Worm (Caenorhabditis elegans) whole organism, mixed stage, embryonic: ENCODE measurements around the gene R02D5.1.

Experiments
- bed-3 ChIP-seq: fragments of 200-800 bp; sonication (Bioruptor generic); optimal IDR thresholded peaks from 3 replicates; lab custom pipeline; 2018; ENCODE audit warnings: mild to moderate bottlenecking, missing genetic modification characterization, moderate library complexity, missing compliant biosample characterization
- blmp-1 ChIP-seq: fragments of 150-350 bp; optimal IDR thresholded peaks from 2 replicates; lab custom pipeline; 2014; ENCODE audit warnings: missing biosample characterization, missing genetic modification characterization
- ceh-43 ChIP-seq: fragments of 200-800 bp; sonication (Bioruptor generic); optimal IDR thresholded peaks from 2 replicates; lab custom pipeline; 2018; ENCODE audit warnings: mild to moderate bottlenecking, missing genetic modification characterization, moderate library complexity, missing compliant biosample characterization
- ces-1 ChIP-seq: fragments of 150-350 bp; optimal IDR thresholded peaks from 2 replicates; lab custom pipeline; 2014; ENCODE audit warnings: missing biosample characterization, missing genetic modification reagents, missing genetic modification characterization
- elt-3 ChIP-seq: fragments of 150-350 bp; optimal IDR thresholded peaks from 2 replicates; lab custom pipeline; 2014; ENCODE audit warnings: missing biosample characterization, missing genetic modification characterization
- lin-13 ChIP-seq: fragments of 150-350 bp; optimal IDR thresholded peaks from 2 replicates; lab custom pipeline; 2014; ENCODE audit warnings: missing biosample characterization, missing genetic modification characterization
- lsy-2 ChIP-seq: fragments of 150-350 bp; optimal IDR thresholded peaks from 2 replicates; lab custom pipeline; 2014; ENCODE audit warnings: missing biosample characterization, missing genetic modification characterization
- nhr-237 ChIP-seq: fragments of 150-350 bp; optimal IDR thresholded peaks from 2 replicates; lab custom pipeline; 2014; ENCODE audit warnings: missing biosample characterization, missing genetic modification characterization
- nhr-76 ChIP-seq: sonication (generic microtip); optimal IDR thresholded peaks from 2 replicates; lab custom pipeline; 2017; ENCODE audit warnings: missing biosample characterization, missing genetic modification characterization
- snpc-4 ChIP-seq: fragments of 150-350 bp; optimal IDR thresholded peaks from 2 replicates; lab custom pipeline; 2014; ENCODE audit warnings: missing biosample characterization, missing genetic modification characterization
- sptf-1 ChIP-seq: sonication (generic microtip); optimal IDR thresholded peaks from 2 replicates; lab custom pipeline; 2017; ENCODE audit warnings: mild to moderate bottlenecking, missing genetic modification characterization, moderate library complexity, missing compliant biosample characterization
- unc-39 ChIP-seq: fragments of 150-350 bp; optimal IDR thresholded peaks from 2 replicates; lab custom pipeline; 2014; ENCODE audit warnings: missing biosample characterization, missing genetic modification characterization
- unc-62 ChIP-seq: fragments of 150-350 bp; optimal IDR thresholded peaks from 2 replicates; lab custom pipeline; 2014; ENCODE audit warnings: missing biosample characterization, missing genetic modification reagents, missing genetic modification characterization
- ztf-11 ChIP-seq: fragments of 150-350 bp; optimal IDR thresholded peaks from 2 replicates; lab custom pipeline; 2014; ENCODE audit warnings: missing biosample characterization, missing genetic modification characterization

DNA sequence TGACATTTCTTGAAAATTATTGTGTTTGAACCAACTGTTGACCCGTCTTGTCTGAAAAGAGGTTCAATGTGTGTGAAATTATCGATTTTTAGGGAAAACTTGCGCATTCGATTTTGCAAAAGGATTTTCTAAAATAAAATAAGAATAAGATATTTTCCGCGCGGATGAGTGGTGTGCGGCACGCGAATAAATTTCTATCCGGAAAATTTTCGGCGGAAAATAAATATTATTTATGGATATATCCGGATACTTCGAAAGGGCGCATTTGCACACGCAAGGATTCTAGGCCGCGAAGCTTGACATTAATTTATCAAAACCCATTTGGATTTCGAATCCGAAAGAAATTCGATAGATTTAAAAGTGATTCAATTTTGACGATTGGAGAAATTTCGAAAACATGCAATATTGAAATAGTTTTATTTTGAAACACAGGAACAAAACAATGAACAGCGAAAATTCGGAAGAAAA lies 37.8 kb downstream of the R02D5.1 start, which contains the start of gene rike-1:
- TF ChIP-seq sptf-1 (tag; lab: Kevin White, UChicago) (no peak), nhr-237 (no peak), lin-13 (tag; lab: Kevin White, UChicago) (no peak), lsy-2 (no peak), unc-62 (GFP tag; lab: Kevin White, UChicago) (no peak), ztf-11 (tag; lab: Kevin White, UChicago) (no peak), unc-39 (tag; lab: Kevin White, UChicago) (no peak), nhr-76 (tag; lab: Kevin White, UChicago) (no peak), blmp-1 (no peak), elt-3 (tag; lab: Kevin White, UChicago) (no peak), ces-1 (peak; percentile 62), snpc-4 (tag; lab: Kevin White, UChicago) (no peak), bed-3 (no peak), ceh-43 (no peak)
